Fruit fly (Drosophila melanogaster): ENCODE data around the gene Cln3.

Cln3 gene

DNA sequence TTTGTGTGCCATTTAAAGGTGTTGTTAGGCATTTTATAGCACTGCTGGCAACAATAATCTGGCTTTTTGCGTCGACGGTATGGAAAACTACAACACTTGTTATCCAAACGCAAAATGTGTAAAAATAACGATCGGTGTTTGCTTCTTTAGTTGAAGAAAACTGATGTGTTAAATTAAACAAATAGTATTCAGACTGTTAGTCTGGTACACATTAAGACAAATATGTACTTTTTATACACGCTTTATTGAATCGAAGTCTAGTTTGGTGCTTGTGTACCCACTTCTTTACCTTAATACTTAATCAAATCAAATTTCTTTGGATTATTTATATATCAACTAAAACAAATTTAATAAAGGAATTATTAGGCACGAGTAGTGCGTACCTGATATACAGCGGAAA lies 22.4 kb downstream of the Cln3 start (continued):
- TF ChIP-seq Hand (GFP tag; optimal IDR thresholded peaks at IDR 0.05) = peak; percentile 49
- no peak for TF ChIP-seq CG11504 (tag; optimal IDR thresholded peaks at IDR 0.05)
- TF ChIP-seq crc (GFP tag; optimal IDR thresholded peaks at IDR 0.05) = no peak
- no peak for TF ChIP-seq ac (GFP tag; optimal IDR thresholded peaks at IDR 0.05)
- TF ChIP-seq row (GFP tag; IDR thresholded peaks at IDR 0.05) = no peak
- TF ChIP-seq HLHmδ (GFP tag; optimal IDR thresholded peaks at IDR 0.05) = no peak
- TF ChIP-seq cato (GFP tag; optimal IDR thresholded peaks at IDR 0.05; ENCODE audit: borderline replicate concordance) = no peak
- TF ChIP-seq Dfd (GFP tag; optimal IDR thresholded peaks at IDR 0.05) = no peak
- TF ChIP-seq ab (GFP tag; optimal IDR thresholded peaks at IDR 0.05) = no peak
- TF ChIP-seq jumu (GFP tag; optimal IDR thresholded peaks at IDR 0.05) = no peak
- no peak for TF ChIP-seq CG10565 (GFP tag; optimal IDR thresholded peaks at IDR 0.05)
- TF ChIP-seq sna (GFP tag; IDR thresholded peaks at IDR 0.05; ENCODE audit: partially characterized antibody) = no peak
- TF ChIP-seq CG9437 (GFP tag; optimal IDR thresholded peaks at IDR 0.05) = no peak
- no peak for TF ChIP-seq CG1647 (GFP tag; optimal IDR thresholded peaks at IDR 0.05)
- TF ChIP-seq CG10147 (GFP tag; optimal IDR thresholded peaks at IDR 0.05) = no peak
- no peak for TF ChIP-seq pum (GFP tag; optimal IDR thresholded peaks at IDR 0.05)
- no peak for TF ChIP-seq Hr78 (GFP tag; optimal IDR thresholded peaks at IDR 0.05)
- no peak for TF ChIP-seq esg (GFP tag; conservative IDR thresholded peaks at IDR 0.05)
- TF ChIP-seq lab (GFP tag; optimal IDR thresholded peaks at IDR 0.05) = peak; percentile 94
- no peak for TF ChIP-seq Xrp1 (GFP tag; IDR thresholded peaks at IDR 0.05)
- TF ChIP-seq CG42726 (GFP tag; IDR thresholded peaks at IDR 0.05; ENCODE audit: partially characterized antibody) = no peak
- no peak for TF ChIP-seq gsb-n (tag; optimal IDR thresholded peaks at IDR 0.05)
- TF ChIP-seq dm (GFP tag; optimal IDR thresholded peaks at IDR 0.05) = no peak
- TF ChIP-seq H15 (GFP tag; IDR thresholded peaks at IDR 0.05) = no peak
- no peak for TF ChIP-seq Sox102F (GFP tag; optimal IDR thresholded peaks at IDR 0.05)
- no peak for TF ChIP-seq CG30403 (GFP tag; optimal IDR thresholded peaks at IDR 0.05)
- no peak for TF ChIP-seq nerfin-2 (GFP tag; IDR thresholded peaks at IDR 0.05; ENCODE audit: partially characterized antibody)
- TF ChIP-seq D (optimal IDR thresholded peaks at IDR 0.05) = no peak
- TF ChIP-seq D (GFP tag; optimal IDR thresholded peaks at IDR 0.05) = no peak
- TF ChIP-seq tap (tag; optimal IDR thresholded peaks at IDR 0.05) = no peak
- peak; percentile 13 for TF ChIP-seq Hey (tag; optimal IDR thresholded peaks at IDR 0.05)
- TF ChIP-seq emc (GFP tag; optimal IDR thresholded peaks at IDR 0.05) = no peak
- TF ChIP-seq Atf6 (GFP tag; IDR thresholded peaks at IDR 0.05) = peak; percentile 80
- TF ChIP-seq CG7745 (tag; optimal IDR thresholded peaks at IDR 0.05) = no peak
- no peak for TF ChIP-seq H2.0 (GFP tag; IDR thresholded peaks at IDR 0.05)
- peak; percentile 42 for TF ChIP-seq CG9817 (tag; optimal IDR thresholded peaks at IDR 0.05)
- no peak for TF ChIP-seq sd (tag; optimal IDR thresholded peaks at IDR 0.05)
- TF ChIP-seq CG17361 (GFP tag; IDR thresholded peaks at IDR 0.05) = no peak
- no peak for TF ChIP-seq tgo (GFP tag; IDR thresholded peaks at IDR 0.05)
- no peak for TF ChIP-seq Ets97D (GFP tag; optimal IDR thresholded peaks at IDR 0.05)
- TF ChIP-seq Scr (GFP tag; IDR thresholded peaks at IDR 0.05; ENCODE audit: partially characterized antibody) = no peak
- no peak for TF ChIP-seq zen (tag; optimal IDR thresholded peaks at IDR 0.05)
- no peak for TF ChIP-seq CG9932 (GFP tag; IDR thresholded peaks at IDR 0.05)
- TF ChIP-seq gcm2 (GFP tag; optimal IDR thresholded peaks at IDR 0.05) = no peak
- TF ChIP-seq Ssrp (tag; optimal IDR thresholded peaks at IDR 0.05) = no peak
- TF ChIP-seq ind (GFP tag; optimal IDR thresholded peaks at IDR 0.05) = no peak
- TF ChIP-seq HmgD (GFP tag; optimal IDR thresholded peaks at IDR 0.05) = no peak
- TF ChIP-seq gro (GFP tag; optimal IDR thresholded peaks at IDR 0.05) = no peak
- TF ChIP-seq CG8924 (tag; optimal IDR thresholded peaks at IDR 0.05) = no peak
- TF ChIP-seq Jarid2 (GFP tag; optimal IDR thresholded peaks at IDR 0.05) = peak; percentile 2
- no peak for TF ChIP-seq CG7839 (tag; optimal IDR thresholded peaks at IDR 0.05)
- TF ChIP-seq CG3065 (GFP tag; optimal IDR thresholded peaks at IDR 0.05) = no peak

All from whole organism, embryonic.